Worm (Caenorhabditis elegans): ENCODE results near the gene lron-12.

lron-12 gene

DNA sequence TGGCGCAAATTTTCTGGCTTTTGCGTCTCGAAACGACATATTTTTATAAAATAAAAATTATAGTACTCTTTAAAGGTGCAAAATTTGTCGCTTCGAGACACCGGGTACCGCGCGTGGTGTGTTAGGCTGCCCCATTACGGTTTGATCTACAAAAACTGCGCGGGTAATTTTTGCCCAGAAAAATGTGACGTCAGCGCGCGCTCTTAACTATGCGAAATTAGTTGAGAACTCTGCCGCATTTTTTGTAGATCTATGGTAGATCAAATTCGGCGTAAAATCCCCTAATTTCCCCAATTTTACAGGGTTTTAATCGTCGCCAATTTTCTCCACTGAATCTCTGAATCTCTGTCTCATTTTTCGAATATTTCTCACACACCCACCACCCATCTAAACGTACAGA, 42.2 kb upstream of the lron-12 start, which contains the start of gene Y75B8A.8:
TSS of gene Y75B8A.8 (plus strand) at position 301 of the 400 bp plus-strand sequence.
- TF ChIP-seq ztf-4 (tag; optimal IDR thresholded peaks at IDR 0.05): no peak
- TF ChIP-seq R02D3.7 (tag; optimal IDR thresholded peaks at IDR 0.05): no peak
- TF ChIP-seq zag-1 (tag; optimal IDR thresholded peaks at IDR 0.05): no peak

DNA sequence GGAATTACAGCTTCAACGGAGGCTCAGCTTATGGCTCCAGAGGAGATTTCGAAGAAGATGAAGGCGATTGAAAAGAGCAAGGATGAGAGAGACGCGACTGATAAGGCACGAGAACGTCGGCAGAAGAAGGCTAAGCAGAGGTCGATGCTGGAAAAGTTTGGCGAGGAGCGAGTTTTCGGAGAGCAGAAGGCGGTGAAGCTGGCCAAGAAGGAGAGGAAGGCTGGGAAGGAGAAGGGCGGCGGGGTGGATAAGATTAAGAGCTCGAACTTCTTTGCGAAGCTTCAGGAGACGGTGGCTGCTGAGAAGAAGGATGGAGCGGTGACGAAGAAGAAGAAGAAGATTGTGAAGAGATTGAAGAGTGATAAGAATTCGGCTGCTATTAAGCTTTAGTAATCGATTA, 40.9 kb upstream of the lron-12 start:
- TF ChIP-seq R02D3.7 (tag; optimal IDR thresholded peaks at IDR 0.05) (no peak), sma-3 (GFP tag; optimal IDR thresholded peaks at IDR 0.05) (no peak), lsy-2 (tag; optimal IDR thresholded peaks at IDR 0.05) (no peak), ceh-82 (tag; optimal IDR thresholded peaks at IDR 0.05) (no peak), dmd-4 (tag; optimal IDR thresholded peaks at IDR 0.05) (no peak), nhr-11 (tag; optimal IDR thresholded peaks at IDR 0.05) (no peak)

DNA sequence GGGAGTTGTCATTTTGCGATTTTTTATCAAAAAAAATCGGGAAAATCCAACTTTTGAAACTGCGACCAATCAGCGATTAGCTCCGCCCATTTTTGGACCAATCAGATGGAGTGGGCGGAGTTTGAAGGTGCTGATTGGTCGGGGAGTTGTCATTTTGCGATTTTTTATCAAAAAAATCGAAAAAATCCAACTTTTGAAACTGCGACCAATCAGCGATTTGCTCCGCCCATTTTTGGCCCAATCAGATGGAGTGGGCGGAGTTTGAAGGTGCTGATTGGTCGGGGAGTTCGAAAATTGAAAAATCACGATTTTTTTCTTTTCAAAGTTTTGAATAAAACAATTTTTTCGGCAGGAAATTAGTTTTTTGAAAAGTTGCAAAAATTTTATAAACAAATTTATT, 39.3 kb upstream of the lron-12 start:
- TF ChIP-seq elt-1 (tag; optimal IDR thresholded peaks at IDR 0.05) (no peak), egl-27 (tag; optimal IDR thresholded peaks at IDR 0.05) (no peak), nhr-10 (tag; optimal IDR thresholded peaks at IDR 0.05) (no peak), sem-4 (tag; optimal IDR thresholded peaks at IDR 0.05) (no peak), peb-1 (tag; optimal IDR thresholded peaks at IDR 0.05) (no peak), snpc-4 (tag; optimal IDR thresholded peaks at IDR 0.05) (no peak), crh-2 (tag; optimal IDR thresholded peaks at IDR 0.05) (no peak), dmd-4 (tag; optimal IDR thresholded peaks at IDR 0.05) (no peak), nhr-129 (tag; optimal IDR thresholded peaks at IDR 0.05) (no peak), nhr-237 (tag; optimal IDR thresholded peaks at IDR 0.05) (no peak), gmeb-1 (tag; optimal IDR thresholded peaks at IDR 0.05) (no peak), nhr-23 (tag; optimal IDR thresholded peaks at IDR 0.05) (no peak), nhr-11 (tag; optimal IDR thresholded peaks at IDR 0.05) (no peak), unc-39 (tag; optimal IDR thresholded peaks at IDR 0.05) (no peak)

DNA sequence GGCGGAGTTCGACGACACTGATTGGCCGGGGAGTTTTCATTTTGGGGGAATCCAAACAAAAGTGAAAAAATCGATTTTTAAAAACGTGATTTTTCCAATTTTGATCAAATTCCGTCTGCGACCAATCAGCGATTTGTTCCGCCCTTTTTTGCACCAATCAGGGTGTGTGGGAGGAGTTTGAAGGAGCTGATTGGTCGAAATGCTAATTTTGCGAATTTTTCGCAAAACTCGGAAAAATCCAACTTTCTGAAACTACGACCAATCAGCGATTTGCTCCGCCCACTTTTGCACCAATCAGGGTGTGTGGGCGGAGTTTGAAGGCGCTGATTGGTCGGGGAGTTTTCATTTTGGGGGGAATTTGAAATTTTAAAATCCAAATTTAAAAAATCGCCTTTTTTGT, 38.3 kb upstream of the lron-12 start:
- TF ChIP-seq zag-1 (tag; optimal IDR thresholded peaks at IDR 0.05) (no peak), sem-4 (tag; optimal IDR thresholded peaks at IDR 0.05) (no peak), snpc-4 (tag; optimal IDR thresholded peaks at IDR 0.05) (no peak), unc-55 (GFP tag; optimal IDR thresholded peaks at IDR 0.05) (no peak), crh-2 (tag; optimal IDR thresholded peaks at IDR 0.05) (no peak), ztf-11 (tag; optimal IDR thresholded peaks at IDR 0.05) (no peak), lsy-2 (tag; optimal IDR thresholded peaks at IDR 0.05) (no peak), egl-27 (tag; optimal IDR thresholded peaks at IDR 0.05) (no peak)

DNA sequence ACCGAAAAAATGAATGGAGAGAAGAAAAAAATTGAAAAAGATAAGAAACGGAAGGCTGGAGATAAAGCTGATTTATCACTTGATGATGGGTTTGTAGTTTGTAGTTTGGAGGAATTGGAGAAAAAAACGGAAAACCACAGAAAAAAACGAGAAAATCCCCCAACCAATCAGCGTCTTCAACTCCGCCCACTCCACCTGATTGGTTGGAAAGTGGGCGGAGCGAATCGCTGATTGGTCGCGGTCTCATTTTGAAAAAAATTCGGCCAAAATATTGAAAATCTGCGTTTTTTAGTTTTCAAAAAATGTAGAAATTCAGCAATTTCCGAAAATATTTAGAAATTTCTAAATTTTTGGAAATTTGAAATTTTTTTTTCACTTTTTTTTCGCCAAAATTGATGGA, 37.5 kb upstream of the lron-12 start:
- no peak for TF ChIP-seq nhr-129 (tag; optimal IDR thresholded peaks at IDR 0.05)
- TF ChIP-seq F13H6.1 (tag; optimal IDR thresholded peaks at IDR 0.05): no peak
- TF ChIP-seq elt-1 (tag; optimal IDR thresholded peaks at IDR 0.05): no peak
- no peak for TF ChIP-seq ztf-11 (tag; optimal IDR thresholded peaks at IDR 0.05)
- TF ChIP-seq lin-39 (tag; optimal IDR thresholded peaks at IDR 0.05): no peak
- TF ChIP-seq nhr-237 (tag; optimal IDR thresholded peaks at IDR 0.05): no peak
- no peak for TF ChIP-seq fos-1 (tag; optimal IDR thresholded peaks at IDR 0.05)
- TF ChIP-seq R02D3.7 (tag; optimal IDR thresholded peaks at IDR 0.05): no peak
- no peak for TF ChIP-seq elt-3 (tag; optimal IDR thresholded peaks at IDR 0.05)
- TF ChIP-seq ztf-4 (tag; optimal IDR thresholded peaks at IDR 0.05): no peak
- TF ChIP-seq crh-2 (tag; optimal IDR thresholded peaks at IDR 0.05): no peak
- no peak for TF ChIP-seq nhr-25 (tag; optimal IDR thresholded peaks at IDR 0.05)
- no peak for TF ChIP-seq unc-39 (tag; optimal IDR thresholded peaks at IDR 0.05)
- TF ChIP-seq ceh-82 (tag; optimal IDR thresholded peaks at IDR 0.05): no peak
- no peak for TF ChIP-seq skn-1 (tag; optimal IDR thresholded peaks at IDR 0.05)
- TF ChIP-seq mab-5 (tag; optimal IDR thresholded peaks at IDR 0.05): no peak
- TF ChIP-seq nhr-12 (tag; optimal IDR thresholded peaks at IDR 0.05): no peak
- no peak for TF ChIP-seq C34F6.9 (tag; optimal IDR thresholded peaks at IDR 0.05)
- TF ChIP-seq alr-1 (tag; optimal IDR thresholded peaks at IDR 0.05): no peak
- TF ChIP-seq ceh-16 (tag; optimal IDR thresholded peaks at IDR 0.05): no peak

DNA sequence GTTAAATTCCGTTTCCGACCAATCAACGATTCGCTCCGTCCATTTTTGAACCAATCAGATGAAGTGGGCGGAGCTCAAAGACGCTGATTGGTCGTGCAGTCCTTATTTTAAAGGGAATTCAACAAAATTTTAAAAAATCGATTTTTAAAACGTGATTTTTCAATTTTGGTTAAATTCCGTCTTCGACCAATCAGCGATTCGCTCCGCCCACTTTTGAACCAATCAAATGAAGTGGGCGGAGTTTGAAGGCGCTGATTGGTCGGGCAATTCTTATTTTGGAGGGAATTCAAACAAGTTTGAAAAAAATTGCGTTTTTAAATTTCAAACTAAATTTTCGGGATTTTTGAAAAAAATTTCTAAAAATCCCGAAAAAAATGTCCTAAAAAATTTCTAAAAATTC, 35.2 kb upstream of the lron-12 start:
- TF ChIP-seq elt-1 (tag; optimal IDR thresholded peaks at IDR 0.05) (no peak), ceh-16 (tag; optimal IDR thresholded peaks at IDR 0.05) (no peak), unc-39 (tag; optimal IDR thresholded peaks at IDR 0.05) (no peak), nhr-25 (tag; optimal IDR thresholded peaks at IDR 0.05) (no peak), sma-3 (GFP tag; optimal IDR thresholded peaks at IDR 0.05) (no peak), ztf-4 (tag; optimal IDR thresholded peaks at IDR 0.05) (no peak), ztf-11 (tag; optimal IDR thresholded peaks at IDR 0.05) (no peak), F13H6.1 (tag; optimal IDR thresholded peaks at IDR 0.05) (no peak), mab-5 (tag; optimal IDR thresholded peaks at IDR 0.05) (no peak), nhr-237 (tag; optimal IDR thresholded peaks at IDR 0.05) (no peak), sem-4 (tag; optimal IDR thresholded peaks at IDR 0.05) (no peak)

All from whole organism, L2 larva.